Fruit fly (Drosophila melanogaster): ENCODE measurements around the gene Ilp8.

- TF ChIP-seq CG16779 (tag; optimal IDR thresholded peaks at IDR 0.05) (no peak), CG9139 (GFP tag; optimal IDR thresholded peaks at IDR 0.05) (no peak), CG31627 (GFP tag; optimal IDR thresholded peaks at IDR 0.05) (no peak), Eip78C (GFP tag) (no peak), Lpt (GFP tag; optimal IDR thresholded peaks at IDR 0.05) (peak; percentile 16), topi (GFP tag; optimal IDR thresholded peaks at IDR 0.05) (no peak), Met (GFP tag; optimal IDR thresholded peaks at IDR 0.05) (no peak), achi (GFP tag; optimal IDR thresholded peaks at IDR 0.05) (no peak), CG10669 (GFP tag; optimal IDR thresholded peaks at IDR 0.05) (no peak), CG3032 (tag; optimal IDR thresholded peaks at IDR 0.05) (no peak), CG10631 (GFP tag; optimal IDR thresholded peaks at IDR 0.05) (no peak), Ets21C (GFP tag; optimal IDR thresholded peaks at IDR 0.05) (no peak)
These were observed 20.4 kb downstream of the Ilp8 start for dm6 chr3L:17011351-17012016.

Data from whole organism, prepupa.